Fruit fly (Drosophila melanogaster): ENCODE results near the gene Glyat.
A peak's percentile ranks its signal among the peaks of the same experiment; 100 is the strongest.

The Glyat gene

dm6 chr2L:7960581-7961530 lies 49.6 kb downstream of the Glyat start:
- TF ChIP-seq CG9139 (GFP tag; optimal IDR thresholded peaks at IDR 0.05): peak; percentile 67
- TF ChIP-seq Smox (GFP tag; optimal IDR thresholded peaks at IDR 0.05): no peak
- TF ChIP-seq CG8319 (GFP tag; optimal IDR thresholded peaks at IDR 0.05): no peak
- TF ChIP-seq vri (GFP tag; optimal IDR thresholded peaks at IDR 0.05): peak; percentile 66
- TF ChIP-seq Blimp-1 (GFP tag; optimal IDR thresholded peaks at IDR 0.05): no peak
- TF ChIP-seq lz (GFP tag; optimal IDR thresholded peaks at IDR 0.05): no peak
- TF ChIP-seq dsx (GFP tag; optimal IDR thresholded peaks at IDR 0.05; ENCODE audit: poor library complexity, severe bottlenecking): peak; percentile 63
- TF ChIP-seq Eip78C (GFP tag): peak; percentile 79
- no peak for TF ChIP-seq Gug (GFP tag; IDR thresholded peaks at IDR 0.05)
- TF ChIP-seq esn (GFP tag; optimal IDR thresholded peaks at IDR 0.05): no peak
- TF ChIP-seq CG8119 (GFP tag; IDR thresholded peaks at IDR 0.05): peak; percentile 75
- peak; percentile 63 for TF ChIP-seq svp (GFP tag)
- TF ChIP-seq CG6854 (GFP tag; optimal IDR thresholded peaks at IDR 0.05): no peak
- peak; percentile 44 for TF ChIP-seq spab (GFP tag; optimal IDR thresholded peaks at IDR 0.05)
- peak; percentile 22 for TF ChIP-seq net (GFP tag; optimal IDR thresholded peaks at IDR 0.05)
- TF ChIP-seq Hr4 (GFP tag; optimal IDR thresholded peaks at IDR 0.05): peak; percentile 1
- no peak for TF ChIP-seq fd85E (GFP tag; optimal IDR thresholded peaks at IDR 0.05)
- peak; percentile 15 for TF ChIP-seq CG3032 (tag; optimal IDR thresholded peaks at IDR 0.05)
- peak; percentile 48 for TF ChIP-seq CG34406 (GFP tag; optimal IDR thresholded peaks at IDR 0.05)
- no peak for TF ChIP-seq CG31627 (GFP tag; optimal IDR thresholded peaks at IDR 0.05)
- no peak for TF ChIP-seq CG6792 (GFP tag; optimal IDR thresholded peaks at IDR 0.05)
- TF ChIP-seq Sox14 (GFP tag; optimal IDR thresholded peaks at IDR 0.05): no peak
- peak; percentile 9 for TF ChIP-seq OdsH (GFP tag; optimal IDR thresholded peaks at IDR 0.05)
- TF ChIP-seq Hr38 (GFP tag; optimal IDR thresholded peaks at IDR 0.05): no peak
- peak; percentile 58; the same call in 2 of the 3 replicates for TF ChIP-seq CG6163 (GFP tag; IDR thresholded peaks at IDR 0.05)
- no peak for TF ChIP-seq CG11294 (GFP tag; IDR thresholded peaks at IDR 0.05)
- TF ChIP-seq cyc (GFP tag; optimal IDR thresholded peaks at IDR 0.05): no peak
- TF ChIP-seq Eip75B (GFP tag; optimal IDR thresholded peaks at IDR 0.05): no peak
- no peak for TF ChIP-seq acj6 (GFP tag; optimal IDR thresholded peaks at IDR 0.05)
- no peak for TF ChIP-seq CG7368 (GFP tag; optimal IDR thresholded peaks at IDR 0.05)
- TF ChIP-seq CG1621 (tag; optimal IDR thresholded peaks at IDR 0.05): no peak
- peak; percentile 26 for TF ChIP-seq CG32006 (GFP tag; optimal IDR thresholded peaks at IDR 0.05)
- TF ChIP-seq Ets96B (tag; optimal IDR thresholded peaks at IDR 0.05): no peak
- TF ChIP-seq CG8632 (GFP tag; optimal IDR thresholded peaks at IDR 0.05): peak; percentile 27
- no peak for TF ChIP-seq CG11902 (GFP tag; optimal IDR thresholded peaks at IDR 0.05)
- TF ChIP-seq fd59A (GFP tag; optimal IDR thresholded peaks at IDR 0.05): no peak
- TF ChIP-seq CG11762 (GFP tag; optimal IDR thresholded peaks at IDR 0.05; ENCODE audit: insufficient read depth): peak; percentile 19
- TF ChIP-seq Lpt (GFP tag; optimal IDR thresholded peaks at IDR 0.05): no peak
- peak; percentile 98 for TF ChIP-seq fkh (GFP tag; optimal IDR thresholded peaks at IDR 0.05)
- TF ChIP-seq pdm3 (GFP tag; optimal IDR thresholded peaks at IDR 0.05): no peak
- TF ChIP-seq eg (GFP tag; IDR thresholded peaks at IDR 0.05): peak; percentile 67
- no peak for TF ChIP-seq CG3919 (GFP tag; optimal IDR thresholded peaks at IDR 0.05)
- peak; percentile 45; the same call in 1 of the 2 replicates for TF ChIP-seq CG15336 (GFP tag; IDR thresholded peaks at IDR 0.05)
- TF ChIP-seq CG10669 (GFP tag; optimal IDR thresholded peaks at IDR 0.05): peak; percentile 14
- no peak for TF ChIP-seq CG10631 (GFP tag; optimal IDR thresholded peaks at IDR 0.05)
- peak; percentile 75 for TF ChIP-seq CG16779 (tag; optimal IDR thresholded peaks at IDR 0.05)
- TF ChIP-seq Sox102F (GFP tag; optimal IDR thresholded peaks at IDR 0.05): no peak
- TF ChIP-seq dac (GFP tag; optimal IDR thresholded peaks at IDR 0.05): no peak
- no peak for TF ChIP-seq Met (GFP tag; optimal IDR thresholded peaks at IDR 0.05)
- TF ChIP-seq salr (GFP tag; optimal IDR thresholded peaks at IDR 0.05): peak in 1 of 2 experiments; percentile 29

All from whole organism, prepupa.